Fruit fly (Drosophila melanogaster): ENCODE data around the gene CG17568.

DNA sequence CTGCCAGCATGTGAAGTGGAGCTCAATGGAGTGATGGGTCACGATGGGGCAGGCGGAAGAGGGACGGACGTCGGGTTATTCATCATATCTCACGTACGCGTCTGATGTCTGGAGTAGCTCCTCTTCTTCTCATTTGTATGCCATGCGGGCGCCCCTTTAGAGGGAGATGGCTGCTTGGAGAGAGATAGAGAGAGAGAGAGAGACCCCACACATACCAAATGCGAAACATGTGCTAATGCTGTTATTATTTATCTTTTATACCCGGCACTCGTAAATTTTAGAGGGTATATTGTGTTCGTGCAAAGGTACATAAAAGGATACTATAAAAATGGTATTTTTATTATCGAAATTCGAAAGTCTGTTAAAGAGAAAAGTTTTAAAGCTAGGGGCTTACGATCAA is 35.5 kb downstream of the CG17568 start:
- TF ChIP-seq Crg-1 (GFP tag; optimal IDR thresholded peaks at IDR 0.05) (no peak), Hr96 (GFP tag; optimal IDR thresholded peaks at IDR 0.05) (no peak), CG7045 (GFP tag; optimal IDR thresholded peaks at IDR 0.05) (no peak), bab1 (GFP tag; optimal IDR thresholded peaks at IDR 0.05) (no peak), toe (GFP tag; optimal IDR thresholded peaks at IDR 0.05) (no peak), CG33017 (tag; optimal IDR thresholded peaks at IDR 0.05) (no peak), ovo (GFP tag; optimal IDR thresholded peaks at IDR 0.05) (no peak), CG11617 (GFP tag; optimal IDR thresholded peaks at IDR 0.05) (no peak), CG5204 (GFP tag; optimal IDR thresholded peaks at IDR 0.05) (no peak), tj (GFP tag; optimal IDR thresholded peaks at IDR 0.05) (no peak), Clk (GFP tag; optimal IDR thresholded peaks at IDR 0.05) (no peak), pad (GFP tag; optimal IDR thresholded peaks at IDR 0.05) (no peak)

All from whole organism, adult.